Worm (Caenorhabditis elegans): ENCODE results near the gene lgc-53.

The lgc-53 gene

ce11 chrX:16681910-16682493, 29.5 kb upstream of the lgc-53 start (continued):
- peak; percentile 89 for TF ChIP-seq ccch-3 (GFP tag; optimal IDR thresholded peaks at IDR 0.05)
- TF ChIP-seq dpff-1 (tag; optimal IDR thresholded peaks at IDR 0.05) = peak; percentile 53
- TF ChIP-seq aptf-2 (GFP tag; conservative IDR thresholded peaks at IDR 0.05) = no peak
- peak; percentile 99 for TF ChIP-seq ZK185.1 (tag; optimal IDR thresholded peaks at IDR 0.05; ENCODE audit: poor library complexity, severe bottlenecking)
- peak; percentile 96 for TF ChIP-seq F22D6.2 (tag; optimal IDR thresholded peaks at IDR 0.05)
- TF ChIP-seq lin-54 (GFP tag; optimal IDR thresholded peaks at IDR 0.05) = peak; percentile 90
- TF ChIP-seq ztf-18 (tag; optimal IDR thresholded peaks at IDR 0.05) = peak; percentile 67
- 0 out of 2 replicates have a peak, but pooled peaks have one; percentile 42 for TF ChIP-seq F37B4.10 (GFP tag; IDR thresholded peaks at IDR 0.05)
- peak in 2 of 3 experiments; percentile 85 to 97 for TF ChIP-seq lin-35 (GFP tag; optimal IDR thresholded peaks at IDR 0.05)
- TF ChIP-seq lin-26 (GFP tag; IDR thresholded peaks at IDR 0.05) = no peak
- TF ChIP-seq mes-4 (tag; optimal IDR thresholded peaks at IDR 0.05) = no peak
- peak; percentile 99 for TF ChIP-seq ztf-26 (tag; optimal IDR thresholded peaks at IDR 0.05)
- peak; percentile 99 for TF ChIP-seq pha-4 (tag; optimal IDR thresholded peaks at IDR 0.05)
- no peak for TF ChIP-seq nfya-2 (GFP tag; IDR thresholded peaks at IDR 0.05)
- peak; percentile 98 for TF ChIP-seq ceh-27 (GFP tag; optimal IDR thresholded peaks at IDR 0.05)

ce11 chrX:16687377-16687776, 24.1 kb upstream of the lgc-53 start:
- TF ChIP-seq zfh-2 (GFP tag; conservative IDR thresholded peaks at IDR 0.05) (peak; percentile 61; the same call in 1 of the 2 replicates), F49E8.2 (tag; optimal IDR thresholded peaks at IDR 0.05; ENCODE audit: insufficient read depth) (no peak), madf-6 (GFP tag; IDR thresholded peaks at IDR 0.05) (peak; percentile 73; the same call in 1 of the 2 replicates), Y79H2A.3 (GFP tag; conservative IDR thresholded peaks at IDR 0.05) (no peak), Y95B8A.8 (GFP tag; IDR thresholded peaks at IDR 0.05) (no peak), bed-2 (GFP tag; IDR thresholded peaks at IDR 0.05) (no peak), madf-8 (GFP tag; conservative IDR thresholded peaks at IDR 0.05) (0 out of 2 replicates have a peak, but pooled peaks have one; percentile 15), Y53F4B.3 (GFP tag; IDR thresholded peaks at IDR 0.05) (no peak), hsf-1 (GFP tag; IDR thresholded peaks at IDR 0.05) (0 out of 2 replicates have a peak, but pooled peaks have one; percentile 45), egrh-3 (GFP tag; IDR thresholded peaks at IDR 0.05) (peak; percentile 15; the same call in 1 of the 2 replicates), rcor-1 (GFP tag; IDR thresholded peaks at IDR 0.05) (no peak), fkh-3 (tag; optimal IDR thresholded peaks at IDR 0.05) (no peak), lsl-1 (GFP tag; optimal IDR thresholded peaks at IDR 0.05) (peak; percentile 11), hmg-1.2 (GFP tag; IDR thresholded peaks at IDR 0.05) (no peak)

DNA sequence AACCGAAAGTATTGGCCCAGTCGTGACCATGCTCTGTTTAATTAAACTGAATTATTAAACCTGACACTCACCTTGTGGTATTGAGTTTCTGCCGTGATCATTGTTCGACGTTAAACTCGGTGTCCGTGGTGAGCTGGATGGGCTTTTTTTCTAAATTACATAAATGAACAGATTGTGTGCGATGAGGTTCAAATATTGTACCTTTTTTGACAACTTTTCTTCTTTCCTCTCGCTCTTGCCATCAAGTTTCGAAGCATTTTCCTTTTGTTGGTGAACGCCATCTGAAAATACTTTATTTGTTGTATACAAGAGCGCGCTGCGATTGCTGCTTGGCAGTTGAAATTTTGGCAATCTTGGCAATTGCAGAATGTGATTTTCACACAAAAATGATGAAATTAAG, 23.5 kb upstream of the lgc-53 start, which contains the start of gene F22H10.11:
F22H10.11 (minus strand) TSS at position 101 of the 400 bp plus-strand sequence.
- TF ChIP-seq pbrm-1 (GFP tag; IDR thresholded peaks at IDR 0.05) (no peak), madf-3 (GFP tag; IDR thresholded peaks at IDR 0.05) (no peak), sptf-2 (GFP tag; optimal IDR thresholded peaks at IDR 0.05) (no peak), chd-7 (tag; optimal IDR thresholded peaks at IDR 0.05) (no peak), Y79H2A.3 (GFP tag; conservative IDR thresholded peaks at IDR 0.05) (no peak), Y56A3A.18 (GFP tag; IDR thresholded peaks at IDR 0.05) (no peak), ztf-28 (GFP tag; IDR thresholded peaks at IDR 0.05) (no peak)

Data from whole organism, young adult.